Fruit fly (Drosophila melanogaster): Measurements from ENCODE around the gene Kmn1.

DNA sequence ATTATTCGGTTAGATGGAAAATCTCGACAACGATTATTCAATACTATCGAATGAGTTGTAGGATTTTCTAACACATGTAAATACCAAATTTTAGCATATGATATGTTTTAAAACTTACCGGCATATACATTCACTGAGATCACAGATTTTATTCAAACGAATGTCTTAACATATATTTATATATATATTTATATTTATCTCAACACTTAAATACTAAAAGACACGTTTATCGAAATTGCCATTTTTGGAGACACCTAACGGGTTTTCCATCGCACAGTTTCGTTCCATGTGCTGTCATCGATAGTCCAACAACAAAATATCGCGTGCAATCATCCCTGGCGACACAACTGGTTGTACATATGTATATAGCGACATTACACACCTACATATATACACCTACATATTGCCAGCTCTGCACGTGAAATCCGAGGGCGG, 39.4 kb upstream of the Kmn1 start, which contains the start of the genes CG2247 and CG1703:
- no peak for TF ChIP-seq kay (GFP tag; ENCODE audit: borderline replicate concordance)
- no peak for TF ChIP-seq CG33017 (tag; optimal IDR thresholded peaks at IDR 0.05)
- TF ChIP-seq CG7101 (tag; optimal IDR thresholded peaks at IDR 0.05) = peak; percentile 22
- TF ChIP-seq Hr96 (GFP tag; optimal IDR thresholded peaks at IDR 0.05) = no peak
- no peak for TF ChIP-seq toe (GFP tag; optimal IDR thresholded peaks at IDR 0.05)
- TF ChIP-seq Clk (GFP tag; optimal IDR thresholded peaks at IDR 0.05) = no peak
- TF ChIP-seq ovo (GFP tag; optimal IDR thresholded peaks at IDR 0.05) = peak; percentile 94
- peak; percentile 11 for TF ChIP-seq bab1 (GFP tag; optimal IDR thresholded peaks at IDR 0.05)
- no peak for TF ChIP-seq CG11617 (GFP tag; optimal IDR thresholded peaks at IDR 0.05)
- TF ChIP-seq tj (GFP tag; optimal IDR thresholded peaks at IDR 0.05) = no peak
- no peak for TF ChIP-seq CG14711 (tag; optimal IDR thresholded peaks at IDR 0.05)
- TF ChIP-seq pad (GFP tag; optimal IDR thresholded peaks at IDR 0.05) = no peak
- no peak for TF ChIP-seq cnc (optimal IDR thresholded peaks at IDR 0.05)
- TF ChIP-seq CG5204 (GFP tag; optimal IDR thresholded peaks at IDR 0.05) = no peak
